Fruit fly (Drosophila melanogaster) whole organism, embryonic: ENCODE results near the gene SPARC.

ENCODE experiments used
- Blimp-1 ChIP-seq: fragments of 200-800 bp; sonication (Bioruptor generic); optimal IDR thresholded peaks from 3 replicates; lab custom pipeline; 2018; ENCODE audit warnings: missing biosample characterization, missing genetic modification characterization, mild to moderate bottlenecking, moderate library complexity, missing genetic modification reagents
- CG10431 ChIP-seq: fragments of 200-800 bp; sonication (Bioruptor generic); optimal IDR thresholded peaks from 3 replicates; lab custom pipeline; 2018; ENCODE audit warnings: missing biosample characterization, mild to moderate bottlenecking, missing genetic modification characterization
- CG11093 ChIP-seq: fragments of 200-800 bp; sonication (Bioruptor generic); IDR thresholded peaks from 3 replicates; pipeline ENCODE4 v1.3.6; 2022; ENCODE audit warnings: missing biosample characterization, missing genetic modification characterization
- CG12744 ChIP-seq: fragments of 200-800 bp; sonication (Bioruptor generic); optimal IDR thresholded peaks from 2 replicates; lab custom pipeline; 2016; ENCODE audit warnings: missing biosample characterization, missing genetic modification characterization
- CG14667 ChIP-seq: fragments of 200-800 bp; sonication (Bioruptor generic); IDR thresholded peaks from 2 replicates; pipeline ENCODE4 v1.3.6; 2022; ENCODE audit warnings: missing biosample characterization, missing genetic modification characterization
- CG15011 ChIP-seq: fragments of 200-800 bp; sonication (Bioruptor generic); optimal IDR thresholded peaks from 3 replicates; lab custom pipeline; 2018; ENCODE audit warnings: missing biosample characterization, mild to moderate bottlenecking, missing genetic modification characterization
- CG15696 ChIP-seq: fragments of 200-800 bp; sonication (Bioruptor generic); optimal IDR thresholded peaks from 2 replicates; lab custom pipeline; 2019; ENCODE audit warnings: missing biosample characterization, mild to moderate bottlenecking, missing genetic modification characterization, moderate library complexity
- CG1832 ChIP-seq: fragments of 200-800 bp; sonication (Bioruptor generic); optimal IDR thresholded peaks from 2 replicates; lab custom pipeline; 2017; ENCODE audit warnings: missing biosample characterization, mild to moderate bottlenecking, missing genetic modification characterization, inconsistent platforms
- CG18619 ChIP-seq: fragments of 200-800 bp; sonication (Bioruptor generic); optimal IDR thresholded peaks from 3 replicates; lab custom pipeline; 2017; ENCODE audit warnings: missing biosample characterization, mild to moderate bottlenecking, missing genetic modification characterization
- CG30403 ChIP-seq: fragments of 200-800 bp; sonication (Bioruptor generic); optimal IDR thresholded peaks from 3 replicates; lab custom pipeline; 2016; ENCODE audit warnings: missing biosample characterization, missing genetic modification characterization
- CG32532 ChIP-seq: fragments of 200-800 bp; sonication (Bioruptor generic); IDR thresholded peaks from 2 replicates; pipeline ENCODE4 v1.3.6; 2022; ENCODE audit warnings: missing biosample characterization, missing genetic modification characterization
- CG4820 ChIP-seq: fragments of 200-800 bp; sonication (Bioruptor generic); optimal IDR thresholded peaks from 3 replicates; lab custom pipeline; 2016; ENCODE audit warnings: missing biosample characterization, missing genetic modification characterization
- CG7987 ChIP-seq: fragments of 200-800 bp; sonication (Bioruptor generic); optimal IDR thresholded peaks from 2 replicates; lab custom pipeline; 2018; ENCODE audit warnings: missing biosample characterization, mild to moderate bottlenecking, missing genetic modification characterization, moderate library complexity
- CG8281 ChIP-seq: fragments of 200-800 bp; sonication (Bioruptor generic); optimal IDR thresholded peaks from 2 replicates; lab custom pipeline; 2018; ENCODE audit warnings: missing biosample characterization, mild to moderate bottlenecking, missing genetic modification characterization, moderate library complexity
- CG9932 ChIP-seq: fragments of 200-800 bp; sonication (Bioruptor generic); IDR thresholded peaks from 2 replicates; pipeline ENCODE4 v1.3.6; 2022; ENCODE audit warnings: missing biosample characterization, missing genetic modification characterization
- Doc2 ChIP-seq: fragments of 200-800 bp; sonication (Bioruptor generic); IDR thresholded peaks from 2 replicates; pipeline ENCODE4 v1.3.6; 2022; ENCODE audit warnings: missing biosample characterization, missing genetic modification characterization
- Dref ChIP-seq: fragments of 200-800 bp; sonication (Bioruptor generic); IDR thresholded peaks from 2 replicates; pipeline ENCODE4 v1.3.6; 2022; ENCODE audit warnings: missing biosample characterization, missing genetic modification characterization
- Drgx ChIP-seq: fragments of 200-800 bp; sonication (Bioruptor generic); IDR thresholded peaks from 2 replicates; pipeline ENCODE4 v1.3.6; 2022; ENCODE audit warnings: missing biosample characterization, missing genetic modification characterization
- Elba2 ChIP-seq: fragments of 200-800 bp; sonication (Bioruptor generic); optimal IDR thresholded peaks from 3 replicates; lab custom pipeline; 2016; ENCODE audit warnings: missing biosample characterization, missing genetic modification characterization
- Fer2 ChIP-seq: fragments of 200-800 bp; sonication (Bioruptor generic); optimal IDR thresholded peaks from 2 replicates; lab custom pipeline; 2018; ENCODE audit warnings: missing biosample characterization, mild to moderate bottlenecking, missing genetic modification characterization, moderate library complexity
- Fer3 ChIP-seq: fragments of 200-800 bp; sonication (Bioruptor generic); optimal IDR thresholded peaks from 2 replicates; lab custom pipeline; 2018; ENCODE audit warnings: missing biosample characterization, mild to moderate bottlenecking, missing genetic modification characterization, moderate library complexity
- HHEX ChIP-seq: fragments of 200-800 bp; sonication (Bioruptor generic); optimal IDR thresholded peaks from 3 replicates; lab custom pipeline; 2017; ENCODE audit warnings: missing biosample characterization, mild to moderate bottlenecking, missing genetic modification characterization, missing genetic modification reagents
- HmgD ChIP-seq: fragments of 200-800 bp; sonication (Bioruptor generic); optimal IDR thresholded peaks from 3 replicates; lab custom pipeline; 2016; ENCODE audit warnings: missing biosample characterization, missing genetic modification characterization
- Jarid2 ChIP-seq: fragments of 200-800 bp; sonication (Bioruptor generic); optimal IDR thresholded peaks from 3 replicates; lab custom pipeline; 2017; ENCODE audit warnings: mild to moderate bottlenecking, missing biosample characterization, missing genetic modification reagents, missing genetic modification characterization
- Lhr ChIP-seq: fragments of 200-800 bp; sonication (Bioruptor generic); optimal IDR thresholded peaks from 3 replicates; lab custom pipeline; 2017; ENCODE audit warnings: mild to moderate bottlenecking, missing biosample characterization, missing genetic modification reagents, missing genetic modification characterization
- MBD-R2 ChIP-seq: fragments of 200-800 bp; sonication (Bioruptor generic); IDR thresholded peaks from 2 replicates; pipeline ENCODE4 v1.3.6; 2022; ENCODE audit warnings: missing biosample characterization, missing genetic modification characterization
- MTF-1 ChIP-seq: fragments of 200-800 bp; sonication (Bioruptor generic); optimal IDR thresholded peaks from 2 replicates; lab custom pipeline; 2018; ENCODE audit warnings: missing biosample characterization, mild to moderate bottlenecking, missing genetic modification characterization, borderline replicate concordance
- NC2α ChIP-seq: fragments of 200-800 bp; sonication (Bioruptor generic); optimal IDR thresholded peaks from 2 replicates; lab custom pipeline; 2016; ENCODE audit warnings: missing biosample characterization, missing genetic modification characterization
- Scr ChIP-seq: fragments of 200-800 bp; sonication (Bioruptor generic); IDR thresholded peaks from 2 replicates; pipeline ENCODE4 v1.3.6; 2022; ENCODE audit warnings: missing biosample characterization, missing genetic modification characterization; ENCODE audit not compliant: partially characterized antibody
- chm ChIP-seq: fragments of 200-800 bp; sonication (Bioruptor generic); IDR thresholded peaks from 2 replicates; pipeline ENCODE4 v1.3.6; 2022; ENCODE audit warnings: missing biosample characterization, missing genetic modification characterization
- chn ChIP-seq: fragments of 200-800 bp; sonication (Bioruptor generic); optimal IDR thresholded peaks from 2 replicates; lab custom pipeline; 2016; ENCODE audit warnings: missing biosample characterization, missing genetic modification characterization
- crp ChIP-seq, 2 experiments: fragments of 200-800 bp; sonication (Bioruptor generic); optimal IDR thresholded peaks; 2 replicates in 1 of 2; 3 replicates in 1 of 2; lab custom pipeline; 2017; ENCODE audit warnings: missing biosample characterization in 2 of 2, missing genetic modification characterization in 2 of 2, mild to moderate bottlenecking in 1 of 2, moderate library complexity in 1 of 2
- disco-r ChIP-seq: fragments of 200-800 bp; sonication (Bioruptor generic); optimal IDR thresholded peaks from 2 replicates; lab custom pipeline; 2016; ENCODE audit warnings: missing biosample characterization, missing genetic modification characterization
- dmrt11E ChIP-seq: fragments of 200-800 bp; sonication (Bioruptor generic); optimal IDR thresholded peaks from 3 replicates; lab custom pipeline; 2018; ENCODE audit warnings: missing biosample characterization, mild to moderate bottlenecking, missing genetic modification characterization, moderate library complexity
- exex ChIP-seq: fragments of 200-800 bp; sonication (Bioruptor generic); optimal IDR thresholded peaks from 4 replicates; lab custom pipeline; 2018; ENCODE audit warnings: missing biosample characterization, mild to moderate bottlenecking, missing genetic modification characterization, moderate library complexity
- ftz-f1 ChIP-seq: fragments of 200-800 bp; sonication (Bioruptor generic); optimal IDR thresholded peaks from 2 replicates; lab custom pipeline; 2016; ENCODE audit warnings: missing biosample characterization, missing genetic modification characterization
- gce ChIP-seq: fragments of 200-800 bp; sonication (Bioruptor generic); IDR thresholded peaks from 3 replicates; pipeline ENCODE4 v1.3.6; 2022; ENCODE audit warnings: missing biosample characterization, missing genetic modification characterization
- gcm ChIP-seq: fragments of 200-800 bp; sonication (Bioruptor generic); optimal IDR thresholded peaks from 2 replicates; lab custom pipeline; 2019; ENCODE audit warnings: missing biosample characterization, mild to moderate bottlenecking, missing genetic modification characterization, moderate library complexity
- gcm2 ChIP-seq: fragments of 200-800 bp; sonication (Bioruptor generic); optimal IDR thresholded peaks from 2 replicates; lab custom pipeline; 2016; ENCODE audit warnings: missing biosample characterization, missing genetic modification characterization
- hbn ChIP-seq: fragments of 200-800 bp; sonication (Bioruptor generic); IDR thresholded peaks from 2 replicates; pipeline ENCODE4 v1.3.6; 2022; ENCODE audit warnings: missing biosample characterization, missing genetic modification characterization; ENCODE audit not compliant: partially characterized antibody
- hth ChIP-seq: fragments of >200 bp; optimal IDR thresholded peaks from 2 replicates; lab custom pipeline; 2017; ENCODE audit warnings: inconsistent platforms
- knrl ChIP-seq: fragments of 200-800 bp; sonication (Bioruptor generic); IDR thresholded peaks from 3 replicates; pipeline ENCODE4 v1.3.6; 2022; ENCODE audit warnings: missing biosample characterization, missing genetic modification characterization; ENCODE audit not compliant: partially characterized antibody
- oc ChIP-seq: fragments of 200-800 bp; sonication (Bioruptor generic); optimal IDR thresholded peaks from 2 replicates; lab custom pipeline; 2018; ENCODE audit warnings: missing biosample characterization, mild to moderate bottlenecking, missing genetic modification characterization, moderate library complexity
- pan ChIP-seq, 4 experiments: fragments of >200 bp in 3 of 4; fragments of 200-800 bp in 1 of 4; sonication (Bioruptor generic) in 1 of 4; optimal IDR thresholded peaks in 3 of 4; IDR thresholded peaks in 1 of 4; 2 replicates each; pipeline versions ENCODE4 v1.3.6 to Lab custom; 2017 to 2022; ENCODE audit warnings: missing biosample characterization in 2 of 4, missing genetic modification characterization in 2 of 4, mixed read lengths in 1 of 4
- ro ChIP-seq: fragments of 200-800 bp; sonication (Bioruptor generic); IDR thresholded peaks from 2 replicates; pipeline ENCODE4 v1.3.6; 2022; ENCODE audit warnings: missing biosample characterization, missing genetic modification characterization
- shn ChIP-seq: fragments of 200-800 bp; sonication (Bioruptor generic); optimal IDR thresholded peaks from 3 replicates; lab custom pipeline; 2016; ENCODE audit warnings: missing biosample characterization, missing genetic modification characterization
- tap ChIP-seq: fragments of 200-800 bp; optimal IDR thresholded peaks from 3 replicates; lab custom pipeline; 2019; ENCODE audit warnings: missing biosample characterization, mild to moderate bottlenecking, missing genetic modification characterization, moderate library complexity
- vnd ChIP-seq: fragments of 200-800 bp; sonication (Bioruptor generic); IDR thresholded peaks from 3 replicates; pipeline ENCODE4 v1.3.6; 2022; ENCODE audit warnings: missing biosample characterization, missing genetic modification characterization; ENCODE audit not compliant: partially characterized antibody
- zen ChIP-seq: fragments of 200-800 bp; sonication (Bioruptor generic); optimal IDR thresholded peaks from 3 replicates; lab custom pipeline; 2018; ENCODE audit warnings: missing biosample characterization, mild to moderate bottlenecking, missing genetic modification characterization, moderate library complexity
- zfh2 ChIP-seq: fragments of 200-800 bp; sonication (Bioruptor generic); optimal IDR thresholded peaks from 2 replicates; lab custom pipeline; 2016; ENCODE audit warnings: missing biosample characterization, missing genetic modification characterization

The SPARC gene

dm6 chr3R:26886283-26886689 lies 14.5 kb upstream of the SPARC start (continued):
- no peak for TF ChIP-seq shn (GFP tag; lab: Kevin White, UChicago)
- TF ChIP-seq Scr (GFP tag; lab: Robert Waterston, UW), result no peak
- TF ChIP-seq dmrt11E (tag; lab: Kevin White, UChicago), result peak; percentile 88
- no peak for TF ChIP-seq CG8281 (tag; lab: Kevin White, UChicago)
- TF ChIP-seq disco-r (GFP tag; lab: Kevin White, UChicago), result no peak
- TF ChIP-seq CG4820, result peak; percentile 25
- TF ChIP-seq pan (optimal IDR thresholded peaks at IDR 0.05; lab: Kevin White, UChicago), result no peak
- TF ChIP-seq pan (GFP tag; optimal IDR thresholded peaks at IDR 0.05 in 1 of 2, IDR thresholded peaks at IDR 0.05 in 1 of 2), result peak in 1 of 2 experiments; percentile 62
- TF ChIP-seq Elba2 (GFP tag; lab: Kevin White, UChicago), result no peak
- no peak; the same call in 1 of the 3 replicates for TF ChIP-seq CG11093 (GFP tag; lab: Robert Waterston, UW)
- peak; percentile 46; the same call in 1 of the 2 replicates for TF ChIP-seq ro (GFP tag; lab: Robert Waterston, UW)
- TF ChIP-seq vnd (GFP tag; lab: Robert Waterston, UW), result no peak
- TF ChIP-seq CG15696 (tag; lab: Kevin White, UChicago), result peak; percentile 88
- peak; percentile 5 for TF ChIP-seq Fer2 (tag; lab: Kevin White, UChicago)
- TF ChIP-seq CG18619 (GFP tag; lab: Kevin White, UChicago), result peak; percentile 61
- TF ChIP-seq ftz-f1, result no peak
- peak; percentile 20 for TF ChIP-seq MTF-1 (GFP tag; lab: Kevin White, UChicago)
- TF ChIP-seq CG32532 (GFP tag; lab: Robert Waterston, UW), result no peak; the same call in 1 of the 2 replicates
- peak; percentile 73 for TF ChIP-seq Blimp-1 (GFP tag; lab: Kevin White, UChicago)
- peak; percentile 39 for TF ChIP-seq Fer3
- TF ChIP-seq hth (lab: Kevin White, UChicago), result no peak
- no peak for TF ChIP-seq Doc2
- no peak for TF ChIP-seq CG12744
- peak; percentile 67 for TF ChIP-seq HHEX (GFP tag; lab: Kevin White, UChicago)
- TF ChIP-seq CG15011, result no peak
- no peak for TF ChIP-seq hbn
- TF ChIP-seq HmgD (GFP tag; lab: Kevin White, UChicago), result no peak
- TF ChIP-seq chn (GFP tag; lab: Kevin White, UChicago), result peak; percentile 36
- TF ChIP-seq CG9932 (GFP tag; lab: Robert Waterston, UW), result peak; percentile 30; the same call in 1 of the 2 replicates
- TF ChIP-seq Dref, result no peak
- peak; percentile 79 for TF ChIP-seq gcm (GFP tag; lab: Kevin White, UChicago)
- peak; percentile 0 for TF ChIP-seq CG7987
- peak; percentile 55 for TF ChIP-seq CG14667 (GFP tag; lab: Robert Waterston, UW)
- no peak for TF ChIP-seq CG1832 (GFP tag; lab: Kevin White, UChicago)
- TF ChIP-seq zfh2 (GFP tag; lab: Kevin White, UChicago), result no peak
- no peak for TF ChIP-seq gcm2 (GFP tag; lab: Kevin White, UChicago)
- TF ChIP-seq oc (tag; lab: Kevin White, UChicago), result peak; percentile 55
- TF ChIP-seq NC2α (GFP tag; lab: Kevin White, UChicago), result no peak
- peak; percentile 50 for TF ChIP-seq zen
- TF ChIP-seq CG10431 (GFP tag; lab: Kevin White, UChicago), result peak; percentile 24
- no peak for TF ChIP-seq MBD-R2
- peak; percentile 45 for TF ChIP-seq Jarid2
- no peak for TF ChIP-seq chm (GFP tag; lab: Robert Waterston, UW)
- TF ChIP-seq Drgx, result peak; percentile 74
- peak in 1 of 2 experiments; percentile 28 for TF ChIP-seq crp (GFP tag; optimal IDR thresholded peaks at IDR 0.05; lab: Kevin White, UChicago)
- TF ChIP-seq tap, result peak; percentile 64
- TF ChIP-seq knrl, result no peak
- peak; percentile 65 for TF ChIP-seq CG30403 (GFP tag; lab: Kevin White, UChicago)
- peak; percentile 13 for TF ChIP-seq exex (tag; lab: Kevin White, UChicago)
- TF ChIP-seq gce (GFP tag; lab: Robert Waterston, UW), result no peak
- TF ChIP-seq Lhr, result peak; percentile 32
